Worm (Caenorhabditis elegans): Measurements from ENCODE around the gene grl-26.
A peak's percentile ranks its signal among the peaks of the same experiment; 100 is the strongest.

The grl-26 gene

DNA sequence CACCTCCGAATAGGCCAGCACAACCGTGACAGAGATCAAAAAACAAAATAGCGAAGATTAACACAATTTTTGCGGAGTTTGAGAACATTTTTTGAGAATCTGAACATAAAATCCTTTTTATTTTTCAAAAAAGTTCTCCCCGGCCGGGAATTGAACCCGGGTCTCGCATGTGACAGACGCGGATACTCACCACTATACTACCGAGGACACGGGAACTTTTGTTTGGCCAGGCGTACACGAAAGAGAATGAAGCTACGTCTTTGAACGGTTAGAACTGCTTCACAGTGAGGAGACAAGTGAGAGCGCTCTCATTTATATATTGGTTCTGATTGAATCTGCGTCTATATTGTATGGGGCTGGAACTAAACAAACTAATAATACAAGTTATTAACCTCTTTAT, at the start of gene grl-26:
TSS of gene grl-26 (minus strand) at position 318 of the 400 bp plus-strand sequence.
- peak; percentile 26 for TF ChIP-seq mep-1 (tag; optimal IDR thresholded peaks at IDR 0.05)
- no peak for TF ChIP-seq nhr-12 (tag; optimal IDR thresholded peaks at IDR 0.05)
- TF ChIP-seq zip-8 (tag; optimal IDR thresholded peaks at IDR 0.05), result no peak
- TF ChIP-seq drap-1 (GFP tag; optimal IDR thresholded peaks at IDR 0.05), result peak; percentile 66
- peak; percentile 3 for TF ChIP-seq pha-4 (tag; optimal IDR thresholded peaks at IDR 0.05)
- no peak for TF ChIP-seq nhr-2 (tag; optimal IDR thresholded peaks at IDR 0.05)
- peak; percentile 52 for TF ChIP-seq hlh-1 (tag; optimal IDR thresholded peaks at IDR 0.05)
- TF ChIP-seq ces-1 (GFP tag; optimal IDR thresholded peaks at IDR 0.05), result no peak
- TF ChIP-seq lin-13 (tag; optimal IDR thresholded peaks at IDR 0.05), result no peak
- TF ChIP-seq bed-3 (GFP tag; optimal IDR thresholded peaks at IDR 0.05), result peak; percentile 24
- no peak for TF ChIP-seq tbx-8 (GFP tag; optimal IDR thresholded peaks at IDR 0.05)
- no peak for TF ChIP-seq unc-39 (tag; optimal IDR thresholded peaks at IDR 0.05)
- peak; percentile 67 for TF ChIP-seq lin-32 (GFP tag; optimal IDR thresholded peaks at IDR 0.05)
- no peak for TF ChIP-seq nhr-28 (tag; optimal IDR thresholded peaks at IDR 0.05)
- peak; percentile 10 for TF ChIP-seq ceh-43 (GFP tag; optimal IDR thresholded peaks at IDR 0.05)
- TF ChIP-seq M03D4.4 (tag; optimal IDR thresholded peaks at IDR 0.05), result peak; percentile 59
- peak; percentile 65 for TF ChIP-seq unc-120 (tag; optimal IDR thresholded peaks at IDR 0.05; ENCODE audit: poor library complexity, severe bottlenecking)
- TF ChIP-seq elt-3 (tag; optimal IDR thresholded peaks at IDR 0.05), result no peak
- no peak for TF ChIP-seq mab-5 (tag; optimal IDR thresholded peaks at IDR 0.05)
- peak; percentile 38 for TF ChIP-seq sem-2 (GFP tag; optimal IDR thresholded peaks at IDR 0.05)
- no peak for TF ChIP-seq unc-62 (GFP tag; optimal IDR thresholded peaks at IDR 0.05)
- TF ChIP-seq nhr-76 (tag; optimal IDR thresholded peaks at IDR 0.05), result no peak
- peak; percentile 67 for TF ChIP-seq ceh-83 (GFP tag; optimal IDR thresholded peaks at IDR 0.05)
- TF ChIP-seq sptf-1 (tag; optimal IDR thresholded peaks at IDR 0.05), result peak; percentile 78
- peak; percentile 47 for TF ChIP-seq mls-2 (tag; optimal IDR thresholded peaks at IDR 0.05)
- TF ChIP-seq nhr-237 (tag; optimal IDR thresholded peaks at IDR 0.05), result no peak
- no peak for TF ChIP-seq ceh-39 (tag; optimal IDR thresholded peaks at IDR 0.05)
- no peak for TF ChIP-seq elt-1 (tag; optimal IDR thresholded peaks at IDR 0.05; ENCODE audit: borderline replicate concordance, insufficient read depth)
- TF ChIP-seq cnd-1 (tag; optimal IDR thresholded peaks at IDR 0.05), result peak; percentile 38
- no peak for TF ChIP-seq snpc-4 (tag; optimal IDR thresholded peaks at IDR 0.05)

DNA sequence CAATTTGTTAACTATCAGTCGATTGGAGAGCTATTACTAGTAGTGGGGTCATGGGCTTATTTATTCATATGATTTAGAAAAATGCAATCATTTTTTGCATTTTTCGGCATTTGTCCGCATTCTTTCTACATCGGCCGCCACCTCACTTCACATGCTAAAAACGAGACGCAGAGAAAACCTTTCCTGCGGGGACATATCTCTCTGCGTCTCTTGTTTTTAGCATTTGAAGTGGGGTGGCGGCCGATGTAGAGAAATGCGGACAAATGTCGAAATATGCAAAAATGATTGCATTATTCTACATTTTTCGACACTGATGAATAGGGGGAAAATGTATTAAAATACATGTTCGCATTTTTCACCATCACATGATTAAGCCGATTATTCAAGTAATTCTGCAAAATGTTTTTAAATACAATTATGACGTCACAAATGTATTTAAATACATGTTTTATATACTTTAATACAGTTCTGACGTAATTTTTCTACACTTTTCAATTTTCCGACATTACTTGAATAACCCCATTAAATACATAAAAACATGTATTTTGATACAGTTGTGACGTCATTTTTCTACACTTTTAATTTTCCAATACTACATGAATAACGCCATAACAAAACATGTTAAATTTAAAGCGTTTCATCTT, 49.7 kb upstream of the grl-26 start:
- no peak for TF ChIP-seq nhr-12 (tag; optimal IDR thresholded peaks at IDR 0.05)
- TF ChIP-seq mab-5 (tag; optimal IDR thresholded peaks at IDR 0.05), result no peak
- no peak for TF ChIP-seq ztf-11 (tag; optimal IDR thresholded peaks at IDR 0.05)
- TF ChIP-seq zip-8 (tag; optimal IDR thresholded peaks at IDR 0.05), result peak; percentile 96
- TF ChIP-seq ceh-39 (tag; optimal IDR thresholded peaks at IDR 0.05), result no peak
- TF ChIP-seq unc-120 (tag; optimal IDR thresholded peaks at IDR 0.05; ENCODE audit: poor library complexity, severe bottlenecking), result peak; percentile 62
- TF ChIP-seq lin-32 (GFP tag; optimal IDR thresholded peaks at IDR 0.05), result no peak
- no peak for TF ChIP-seq tbx-8 (GFP tag; optimal IDR thresholded peaks at IDR 0.05)
- TF ChIP-seq ceh-83 (GFP tag; optimal IDR thresholded peaks at IDR 0.05), result no peak
- peak; percentile 32 for TF ChIP-seq lsy-2 (tag; optimal IDR thresholded peaks at IDR 0.05)
- TF ChIP-seq elt-3 (tag; optimal IDR thresholded peaks at IDR 0.05), result no peak
- TF ChIP-seq M03D4.4 (tag; optimal IDR thresholded peaks at IDR 0.05), result no peak
- TF ChIP-seq blmp-1 (tag; optimal IDR thresholded peaks at IDR 0.05), result no peak
- no peak for TF ChIP-seq drap-1 (GFP tag; optimal IDR thresholded peaks at IDR 0.05)
- TF ChIP-seq ces-1 (GFP tag; optimal IDR thresholded peaks at IDR 0.05), result peak; percentile 70
- no peak for TF ChIP-seq snpc-4 (tag; optimal IDR thresholded peaks at IDR 0.05)
- TF ChIP-seq nhr-28 (tag; optimal IDR thresholded peaks at IDR 0.05), result no peak
- no peak for TF ChIP-seq nhr-76 (tag; optimal IDR thresholded peaks at IDR 0.05)
- TF ChIP-seq ham-2 (GFP tag; optimal IDR thresholded peaks at IDR 0.05), result no peak
- no peak for TF ChIP-seq sptf-1 (tag; optimal IDR thresholded peaks at IDR 0.05)
- no peak for TF ChIP-seq hlh-1 (tag; optimal IDR thresholded peaks at IDR 0.05)
- TF ChIP-seq flh-1 (GFP tag; optimal IDR thresholded peaks at IDR 0.05), result no peak

DNA sequence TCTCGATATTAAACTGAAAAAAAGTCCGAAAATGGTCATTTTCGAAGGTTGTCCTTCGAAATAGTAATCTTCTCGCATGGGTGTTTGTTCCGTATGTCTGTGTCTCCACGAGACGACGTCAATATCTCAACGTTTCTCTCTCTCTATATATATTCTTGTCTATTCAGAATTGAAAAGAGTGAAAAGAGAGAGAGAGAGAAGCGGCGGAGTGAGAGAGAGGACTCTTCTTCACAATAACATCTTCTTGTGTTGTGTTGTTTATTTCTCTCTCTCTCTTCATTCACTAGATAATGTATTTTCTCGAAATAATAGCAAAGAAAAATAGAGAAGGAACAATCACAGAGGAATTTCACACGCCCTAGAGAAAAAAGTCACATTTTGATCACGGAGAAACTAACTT, 43.8 kb upstream of the grl-26 start:
- TF ChIP-seq lin-13 (tag; optimal IDR thresholded peaks at IDR 0.05), result no peak
- no peak for TF ChIP-seq lsy-2 (tag; optimal IDR thresholded peaks at IDR 0.05)
- TF ChIP-seq snpc-4 (tag; optimal IDR thresholded peaks at IDR 0.05), result no peak
- TF ChIP-seq nhr-237 (tag; optimal IDR thresholded peaks at IDR 0.05), result no peak
- no peak for TF ChIP-seq nhr-76 (tag; optimal IDR thresholded peaks at IDR 0.05)
- no peak for TF ChIP-seq bed-3 (GFP tag; optimal IDR thresholded peaks at IDR 0.05)
- peak; percentile 9 for TF ChIP-seq mep-1 (tag; optimal IDR thresholded peaks at IDR 0.05)
- peak; percentile 46 for TF ChIP-seq unc-120 (tag; optimal IDR thresholded peaks at IDR 0.05; ENCODE audit: poor library complexity, severe bottlenecking)
- TF ChIP-seq ceh-83 (GFP tag; optimal IDR thresholded peaks at IDR 0.05), result no peak
- TF ChIP-seq unc-62 (GFP tag; optimal IDR thresholded peaks at IDR 0.05), result peak; percentile 55
- no peak for TF ChIP-seq mls-2 (tag; optimal IDR thresholded peaks at IDR 0.05)
- peak; percentile 88 for TF ChIP-seq ces-1 (GFP tag; optimal IDR thresholded peaks at IDR 0.05)
- TF ChIP-seq blmp-1 (tag; optimal IDR thresholded peaks at IDR 0.05), result peak; percentile 62
- TF ChIP-seq ztf-11 (tag; optimal IDR thresholded peaks at IDR 0.05), result no peak
- TF ChIP-seq pha-4 (tag; optimal IDR thresholded peaks at IDR 0.05), result no peak
- no peak for TF ChIP-seq drap-1 (GFP tag; optimal IDR thresholded peaks at IDR 0.05)
- no peak for TF ChIP-seq cnd-1 (tag; optimal IDR thresholded peaks at IDR 0.05)
